Worm (Caenorhabditis elegans) whole organism, L4/young adult: Measurements from ENCODE around the gene srh-39.

ENCODE experiments used
- W03F9.2 ChIP-seq: fragments of 150-350 bp; optimal IDR thresholded peaks from 2 replicates; lab custom pipeline; 2014; ENCODE audit warnings: missing biosample characterization, missing genetic modification characterization
- dao-5 ChIP-seq: sonication (generic microtip); optimal IDR thresholded peaks from 2 replicates; lab custom pipeline; 2016; ENCODE audit warnings: missing genotype, missing genetic modification characterization, moderate library complexity, missing compliant biosample characterization
- him-1 ChIP-seq: sonication (generic microtip); optimal IDR thresholded peaks from 2 replicates; lab custom pipeline; 2016; ENCODE audit warnings: missing genotype, missing genetic modification reagents, missing genetic modification characterization, missing compliant biosample characterization

Gene srh-39

ce11 chrII:7776232-7776631 lies 10.9 kb upstream of the srh-39 start:
- TF ChIP-seq W03F9.2 (tag; lab: Kevin White, UChicago): no peak
- TF ChIP-seq him-1: no peak
- TF ChIP-seq dao-5 (tag; lab: Kevin White, UChicago): no peak

ce11 chrII:7773427-7773993 lies 8.2 kb upstream of the srh-39 start:
- TF ChIP-seq W03F9.2 (tag; lab: Kevin White, UChicago): no peak
- no peak for TF ChIP-seq him-1
- TF ChIP-seq dao-5 (tag; lab: Kevin White, UChicago): no peak

- TF ChIP-seq him-1 (no peak), dao-5 (tag; lab: Kevin White, UChicago) (no peak), W03F9.2 (tag; lab: Kevin White, UChicago) (no peak)
Measured at ce11 chrII:7772411-7772810, 7.1 kb upstream of the srh-39 start, which contains the start of gene C06A8.6. Gene C06A8.6 (plus strand): TSS chrII:7772499.

- TF ChIP-seq W03F9.2 (tag; lab: Kevin White, UChicago): no peak
- no peak for TF ChIP-seq dao-5 (tag; lab: Kevin White, UChicago)
- no peak for TF ChIP-seq him-1
Measured at ce11 chrII:7771917-7772316, 6.6 kb upstream of the srh-39 start, which contains the start of gene C06A8.8. Gene C06A8.8 (minus strand): TSS chrII:7772017.

- TF ChIP-seq him-1 (no peak), W03F9.2 (tag; lab: Kevin White, UChicago) (no peak), dao-5 (tag; lab: Kevin White, UChicago) (no peak)
Measured at ce11 chrII:7770253-7770652, 4.9 kb upstream of the srh-39 start.

- TF ChIP-seq him-1 (no peak), W03F9.2 (tag; lab: Kevin White, UChicago) (no peak), dao-5 (tag; lab: Kevin White, UChicago) (no peak)
Measured at ce11 chrII:7769254-7769653, 3.9 kb upstream of the srh-39 start.

ce11 chrII:7763569-7763968 lies 1.8 kb downstream of the srh-39 start, which contains the start of gene B0228.9:
Gene B0228.9 (minus strand): TSS chrII:7763669.
- TF ChIP-seq W03F9.2 (tag; lab: Kevin White, UChicago) (no peak), him-1 (no peak)

ce11 chrII:7761440-7761839 lies 3.9 kb downstream of the srh-39 start, which contains the start of gene B0228.8:
Gene B0228.8 (minus strand): TSS chrII:7761540.
- no peak for TF ChIP-seq him-1
- no peak for TF ChIP-seq W03F9.2 (tag; lab: Kevin White, UChicago)
- no peak for TF ChIP-seq dao-5 (tag; lab: Kevin White, UChicago)

ce11 chrII:7758397-7759135 lies 6.8 kb downstream of the srh-39 start, which contains the start of gene B0228.7:
Gene B0228.7 (minus strand): TSS chrII:7759023.
- TF ChIP-seq him-1 (no peak), dao-5 (tag; lab: Kevin White, UChicago) (no peak), W03F9.2 (tag; lab: Kevin White, UChicago) (no peak)

ce11 chrII:7756810-7757209 lies 8.5 kb downstream of the srh-39 start:
- TF ChIP-seq W03F9.2 (tag; lab: Kevin White, UChicago) (peak; percentile 32), him-1 (no peak), dao-5 (tag; lab: Kevin White, UChicago) (peak; percentile 38)

- no peak for TF ChIP-seq dao-5 (tag; lab: Kevin White, UChicago)
- no peak for TF ChIP-seq W03F9.2 (tag; lab: Kevin White, UChicago)
- TF ChIP-seq him-1: no peak
Measured at ce11 chrII:7755116-7755571, 10.2 kb downstream of the srh-39 start, which contains the start of the genes B0228.6 and B0228.1. Gene B0228.6 (minus strand): TSS chrII:7755166. Gene B0228.1 (plus strand): TSS chrII:7755343.

ce11 chrII:7753500-7753899 lies 11.9 kb downstream of the srh-39 start, which contains the start of gene trx-1:
Gene trx-1 (minus strand): TSS chrII:7753600.
- no peak for TF ChIP-seq W03F9.2 (tag; lab: Kevin White, UChicago)
- no peak for TF ChIP-seq him-1
- TF ChIP-seq dao-5 (tag; lab: Kevin White, UChicago): no peak

ce11 chrII:7736725-7737124 lies 28.6 kb downstream of the srh-39 start:
- TF ChIP-seq dao-5 (tag; lab: Kevin White, UChicago) (no peak), W03F9.2 (tag; lab: Kevin White, UChicago) (no peak), him-1 (no peak)

ce11 chrII:7724603-7725002 lies 40.8 kb downstream of the srh-39 start, which contains the start of gene cpna-2:
Gene cpna-2 (plus strand): TSS chrII:7724903.
- TF ChIP-seq W03F9.2 (tag; lab: Kevin White, UChicago): no peak
